Worm (Caenorhabditis elegans) whole organism, late embryonic: ENCODE measurements around the gene str-106.

Experiments used
- C08G9.2 ChIP-seq: sonication (generic microtip); optimal IDR thresholded peaks from 2 replicates; lab custom pipeline; 2016; ENCODE audit warnings: mild to moderate bottlenecking, missing genetic modification characterization, moderate library complexity, missing compliant biosample characterization
- K02D7.2 ChIP-seq: sonication (generic microtip); optimal IDR thresholded peaks from 2 replicates; lab custom pipeline; 2017; ENCODE audit warnings: mild to moderate bottlenecking, missing genetic modification characterization, missing compliant biosample characterization
- T23F11.4 ChIP-seq: fragments of 200-800 bp; sonication (Bioruptor generic); optimal IDR thresholded peaks from 2 replicates; lab custom pipeline; 2018; ENCODE audit warnings: mild to moderate bottlenecking, missing genetic modification characterization, missing compliant biosample characterization
- Y22D7AL.16 ChIP-seq: sonication (generic microtip); optimal IDR thresholded peaks from 2 replicates; lab custom pipeline; 2016; ENCODE audit warnings: missing genetic modification characterization, missing compliant biosample characterization
- ahr-1 ChIP-seq: sonication (generic microtip); optimal IDR thresholded peaks from 2 replicates; lab custom pipeline; 2016; ENCODE audit warnings: missing genetic modification characterization, missing compliant biosample characterization
- ceh-14 ChIP-seq: sonication (generic microtip); optimal IDR thresholded peaks from 2 replicates; lab custom pipeline; 2016; ENCODE audit warnings: missing genotype, missing genetic modification characterization, missing compliant biosample characterization
- ceh-18 ChIP-seq: sonication (generic microtip); optimal IDR thresholded peaks from 2 replicates; lab custom pipeline; 2016; ENCODE audit warnings: missing genetic modification characterization, missing compliant biosample characterization
- ceh-2 ChIP-seq: sonication (generic microtip); optimal IDR thresholded peaks from 2 replicates; lab custom pipeline; 2016; ENCODE audit warnings: missing genotype, missing genetic modification characterization, missing compliant biosample characterization
- ceh-45 ChIP-seq: fragments of 200-800 bp; sonication (Bioruptor generic); IDR thresholded peaks from 2 replicates; pipeline ENCODE4 v1.3.6; 2022; ENCODE audit warnings: missing genetic modification reagents, missing genetic modification characterization, missing compliant biosample characterization
- ceh-6 ChIP-seq: fragments of 200-800 bp; sonication (Bioruptor generic); optimal IDR thresholded peaks from 2 replicates; lab custom pipeline; 2018; ENCODE audit warnings: mild to moderate bottlenecking, missing genetic modification characterization, missing compliant biosample characterization
- elt-2 ChIP-seq: sonication (generic microtip); optimal IDR thresholded peaks from 2 replicates; lab custom pipeline; 2016; ENCODE audit warnings: missing genetic modification reagents, missing genetic modification characterization, missing compliant biosample characterization
- ets-4 ChIP-seq: sonication (generic microtip); optimal IDR thresholded peaks from 2 replicates; lab custom pipeline; 2016; ENCODE audit warnings: missing genetic modification characterization, missing compliant biosample characterization
- fax-1 ChIP-seq: sonication (generic microtip); optimal IDR thresholded peaks from 2 replicates; lab custom pipeline; 2016; ENCODE audit warnings: missing genotype, missing genetic modification characterization, missing compliant biosample characterization
- fkh-6 ChIP-seq: sonication (generic microtip); optimal IDR thresholded peaks from 2 replicates; lab custom pipeline; 2016; ENCODE audit warnings: missing genetic modification characterization, missing compliant biosample characterization
- hlh-13 ChIP-seq: fragments of 200-800 bp; sonication (Bioruptor generic); optimal IDR thresholded peaks from 2 replicates; lab custom pipeline; 2018; ENCODE audit warnings: mild to moderate bottlenecking, missing genetic modification characterization, missing compliant biosample characterization
- hlh-30 ChIP-seq: sonication (generic microtip); optimal IDR thresholded peaks from 2 replicates; lab custom pipeline; 2017; ENCODE audit warnings: antibody characterized with exemption, missing genetic modification characterization, missing compliant biosample characterization; ENCODE audit not compliant: insufficient read depth
- hlh-6 ChIP-seq: sonication (generic microtip); optimal IDR thresholded peaks from 2 replicates; lab custom pipeline; 2016; ENCODE audit warnings: missing genotype, missing genetic modification characterization, missing compliant biosample characterization
- lim-6 ChIP-seq: sonication (generic microtip); optimal IDR thresholded peaks from 2 replicates; lab custom pipeline; 2016; ENCODE audit warnings: missing genetic modification characterization, missing compliant biosample characterization
- nfya-1 ChIP-seq: sonication (generic microtip); optimal IDR thresholded peaks from 2 replicates; lab custom pipeline; 2017; ENCODE audit warnings: missing genetic modification characterization, mild to moderate bottlenecking, missing compliant biosample characterization, antibody characterized with exemption, moderate library complexity
- nhr-11 ChIP-seq: fragments of 150-350 bp; optimal IDR thresholded peaks from 2 replicates; lab custom pipeline; 2014; ENCODE audit warnings: missing biosample characterization, missing genetic modification characterization
- nhr-232 ChIP-seq: sonication (generic microtip); optimal IDR thresholded peaks from 2 replicates; lab custom pipeline; 2016; ENCODE audit warnings: missing genetic modification characterization, missing compliant biosample characterization
- npax-4 ChIP-seq: sonication (generic microtip); optimal IDR thresholded peaks from 2 replicates; lab custom pipeline; 2016; ENCODE audit warnings: missing genetic modification characterization, missing compliant biosample characterization
- odd-2 ChIP-seq: sonication (generic microtip); optimal IDR thresholded peaks from 2 replicates; lab custom pipeline; 2017; ENCODE audit warnings: antibody characterized with exemption, mild to moderate bottlenecking, missing genetic modification characterization, missing compliant biosample characterization
- pag-3 ChIP-seq: sonication (generic microtip); optimal IDR thresholded peaks from 2 replicates; lab custom pipeline; 2016; ENCODE audit warnings: missing compliant biosample characterization, missing genetic modification characterization, borderline replicate concordance
- pat-9 ChIP-seq: fragments of 200-800 bp; sonication (Bioruptor generic); optimal IDR thresholded peaks from 2 replicates; lab custom pipeline; 2018; ENCODE audit warnings: mild to moderate bottlenecking, missing genetic modification characterization, moderate library complexity, missing compliant biosample characterization
- pha-2 ChIP-seq: sonication (generic microtip); optimal IDR thresholded peaks from 2 replicates; lab custom pipeline; 2017; ENCODE audit warnings: mild to moderate bottlenecking, missing genetic modification characterization, missing compliant biosample characterization
- pha-4 ChIP-seq: fragments of 150-350 bp; optimal IDR thresholded peaks from 2 replicates; lab custom pipeline; 2018; ENCODE audit warnings: missing biosample characterization, missing genetic modification reagents, missing genetic modification characterization
- pros-1 ChIP-seq: fragments of 150-350 bp; optimal IDR thresholded peaks from 2 replicates; lab custom pipeline; 2014; ENCODE audit warnings: missing biosample characterization, missing genetic modification reagents, missing genetic modification characterization
- sdc-2 ChIP-seq: sonication (generic microtip); optimal IDR thresholded peaks from 2 replicates; lab custom pipeline; 2016; ENCODE audit warnings: missing genotype, missing genetic modification characterization, missing compliant biosample characterization
- sox-2 ChIP-seq: fragments of 200-800 bp; sonication (Bioruptor generic); IDR thresholded peaks from 2 replicates; pipeline ENCODE4 v1.3.6; 2022; ENCODE audit warnings: missing genetic modification reagents, missing genetic modification characterization, missing compliant biosample characterization
- sox-4 ChIP-seq: sonication (generic microtip); optimal IDR thresholded peaks from 2 replicates; lab custom pipeline; 2017; ENCODE audit warnings: mild to moderate bottlenecking, missing genetic modification characterization, inconsistent platforms, missing compliant biosample characterization
- syd-9 ChIP-seq: sonication (generic microtip); optimal IDR thresholded peaks from 2 replicates; lab custom pipeline; 2016; ENCODE audit warnings: mild to moderate bottlenecking, missing genetic modification characterization, moderate library complexity, missing compliant biosample characterization
- tbx-2 ChIP-seq: sonication (generic microtip); optimal IDR thresholded peaks from 2 replicates; lab custom pipeline; 2016; ENCODE audit warnings: missing genetic modification characterization, missing compliant biosample characterization
- unc-42 ChIP-seq: sonication (generic microtip); optimal IDR thresholded peaks from 2 replicates; lab custom pipeline; 2016; ENCODE audit warnings: missing genotype, missing genetic modification characterization, missing compliant biosample characterization
- unc-55 ChIP-seq: sonication (generic microtip); optimal IDR thresholded peaks from 2 replicates; lab custom pipeline; 2017; ENCODE audit warnings: missing biosample characterization, missing genetic modification reagents, missing genetic modification characterization
- zip-5 ChIP-seq: sonication (generic microtip); optimal IDR thresholded peaks from 2 replicates; lab custom pipeline; 2016; ENCODE audit warnings: missing genetic modification characterization, missing compliant biosample characterization

The str-106 gene

ce11 chrV:16183357-16183756, 2.9 kb downstream of the str-106 start, which contains the start of gene srz-14:
Gene srz-14 (plus strand): TSS chrV:16183657.
- TF ChIP-seq hlh-30 (tag; lab: Kevin White, UChicago) (no peak), unc-42 (tag; lab: Kevin White, UChicago) (no peak), ceh-45 (GFP tag; lab: Robert Waterston, UW) (no peak), sox-2 (no peak), hlh-13 (GFP tag; lab: Kevin White, UChicago) (no peak), sox-4 (tag; lab: Kevin White, UChicago) (no peak), zip-5 (tag; lab: Kevin White, UChicago) (no peak), fax-1 (tag; lab: Kevin White, UChicago) (no peak), syd-9 (no peak)

- TF ChIP-seq ets-4 (tag; lab: Kevin White, UChicago) (no peak), pat-9 (tag; lab: Kevin White, UChicago) (no peak), pros-1 (no peak), ceh-14 (tag; lab: Kevin White, UChicago) (no peak), K02D7.2 (no peak), pha-2 (tag; lab: Kevin White, UChicago) (no peak), ceh-2 (no peak)
Observed at ce11 chrV:16190485-16190884, 10.0 kb downstream of the str-106 start, which contains the start of gene srh-281. Gene srh-281 (plus strand): TSS chrV:16190785.

- TF ChIP-seq unc-42 (tag; lab: Kevin White, UChicago) = no peak
- no peak for TF ChIP-seq ceh-6 (GFP tag; lab: Kevin White, UChicago)
- no peak for TF ChIP-seq C08G9.2 (tag; lab: Kevin White, UChicago)
- no peak for TF ChIP-seq ceh-18 (tag; lab: Kevin White, UChicago)
- no peak for TF ChIP-seq nfya-1 (tag; lab: Kevin White, UChicago)
- TF ChIP-seq fkh-6 = no peak
- no peak for TF ChIP-seq nhr-232 (tag; lab: Kevin White, UChicago)
- no peak for TF ChIP-seq Y22D7AL.16 (tag; lab: Kevin White, UChicago)
- TF ChIP-seq hlh-6 (tag; lab: Kevin White, UChicago) = no peak
- no peak for TF ChIP-seq sdc-2 (tag; lab: Kevin White, UChicago)
- TF ChIP-seq odd-2 (tag; lab: Kevin White, UChicago) = no peak
- no peak for TF ChIP-seq pha-4 (tag; lab: Kevin White, UChicago)
- TF ChIP-seq tbx-2 (tag; lab: Kevin White, UChicago) = no peak
Observed at ce11 chrV:16192114-16192513, 11.7 kb downstream of the str-106 start, which contains the start of gene srh-279. Gene srh-279 (plus strand): TSS chrV:16192414.

DNA sequence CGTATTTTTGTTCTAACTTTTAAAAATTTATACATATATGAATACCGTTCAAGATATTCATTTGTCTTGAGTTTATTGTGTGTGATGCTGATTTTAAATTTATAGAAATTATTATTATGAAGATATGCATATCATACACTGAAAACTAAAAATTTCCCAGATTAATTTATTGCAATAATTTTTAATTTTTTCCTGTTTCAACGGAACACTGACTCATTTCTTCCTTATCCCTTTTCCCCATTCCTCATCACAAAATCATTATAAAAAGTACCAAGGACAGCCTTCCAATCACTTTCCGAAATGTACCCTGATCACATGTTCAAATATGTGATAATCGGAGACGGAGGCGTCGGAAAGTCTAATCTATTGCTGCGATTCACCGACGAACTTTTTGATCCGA, 14.2 kb downstream of the str-106 start, which contains the start of gene rabr-4:
TSS of gene rabr-4 (plus strand) at position 301 of the 400 bp plus-strand sequence.
- TF ChIP-seq npax-4 (tag; lab: Kevin White, UChicago) = no peak

- TF ChIP-seq nhr-11 (tag; lab: Kevin White, UChicago) (no peak), T23F11.4 (GFP tag; lab: Kevin White, UChicago) (no peak), pag-3 (tag; lab: Kevin White, UChicago) (no peak), lim-6 (tag; lab: Kevin White, UChicago) (no peak), unc-55 (GFP tag; lab: Kevin White, UChicago) (no peak), ahr-1 (tag; lab: Kevin White, UChicago) (no peak), elt-2 (no peak)
Observed at ce11 chrV:16195379-16195778, 14.9 kb downstream of the str-106 start, which contains the start of gene rabr-3. Gene rabr-3 (plus strand): TSS chrV:16195679.
